Worm (Caenorhabditis elegans) whole organism, L1 larva: ENCODE data around the gene meg-2.

Experiments
- C04F5.9 ChIP-seq: sonication (generic microtip); optimal IDR thresholded peaks from 2 replicates; lab custom pipeline; 2016; ENCODE audit warnings: missing genetic modification characterization, missing compliant biosample characterization
- C16A3.4 ChIP-seq: fragments of 150-350 bp; optimal IDR thresholded peaks from 2 replicates; lab custom pipeline; 2014; ENCODE audit warnings: missing biosample characterization, missing genetic modification characterization
- C34B4.2 ChIP-seq: sonication (generic microtip); optimal IDR thresholded peaks from 2 replicates; lab custom pipeline; 2017; ENCODE audit warnings: mild to moderate bottlenecking, missing genetic modification characterization, missing compliant biosample characterization
- Y116A8C.19 ChIP-seq: sonication (generic microtip); optimal IDR thresholded peaks from 2 replicates; lab custom pipeline; 2016; ENCODE audit warnings: missing compliant biosample characterization, missing genetic modification characterization, borderline replicate concordance
- aha-1 ChIP-seq: fragments of 150-350 bp; optimal IDR thresholded peaks from 2 replicates; lab custom pipeline; 2014; ENCODE audit warnings: missing biosample characterization, missing genetic modification characterization
- aly-2 ChIP-seq: fragments of 150-350 bp; optimal IDR thresholded peaks from 2 replicates; lab custom pipeline; 2014; ENCODE audit warnings: missing biosample characterization, missing genetic modification characterization
- ama-1 ChIP-seq: fragments of 150-350 bp; optimal IDR thresholded peaks from 2 replicates; lab custom pipeline; 2014
- ceh-63 ChIP-seq: fragments of 200-800 bp; sonication (Bioruptor generic); optimal IDR thresholded peaks from 2 replicates; lab custom pipeline; 2018; ENCODE audit warnings: mild to moderate bottlenecking, missing genetic modification characterization, missing compliant biosample characterization
- ceh-8 ChIP-seq: fragments of 200-800 bp; sonication (Bioruptor generic); optimal IDR thresholded peaks from 2 replicates; lab custom pipeline; 2018; ENCODE audit warnings: mild to moderate bottlenecking, missing genetic modification characterization, moderate library complexity, missing compliant biosample characterization
- ceh-82 ChIP-seq, 3 experiments: fragments of 150-350 bp in 1 of 3; sonication (generic microtip) in 2 of 3; optimal IDR thresholded peaks; 2 replicates each; lab custom pipeline; 2014 to 2017; ENCODE audit warnings: missing biosample characterization in 3 of 3, missing genetic modification characterization in 3 of 3
- ceh-88 ChIP-seq: fragments of 200-800 bp; sonication (Bioruptor generic); IDR thresholded peaks from 2 replicates; pipeline ENCODE4 v1.3.6; 2022; ENCODE audit warnings: missing genetic modification characterization, missing compliant biosample characterization
- ceh-90 ChIP-seq: sonication (generic microtip); optimal IDR thresholded peaks from 2 replicates; lab custom pipeline; 2016; ENCODE audit warnings: missing genetic modification characterization, missing compliant biosample characterization
- efl-1 ChIP-seq, 4 experiments: fragments of 150-350 bp; optimal IDR thresholded peaks in 3 of 4; peaks in 1 of 4; 1 replicate in 1 of 4; 2 replicates in 3 of 4; lab custom pipeline; 2014; ENCODE audit warnings: missing biosample characterization in 2 of 4, missing genetic modification characterization in 2 of 4, missing genetic modification reagents in 2 of 4
- efl-3 ChIP-seq: fragments of 200-800 bp; sonication (Bioruptor generic); optimal IDR thresholded peaks from 2 replicates; lab custom pipeline; 2018; ENCODE audit warnings: mild to moderate bottlenecking, missing genetic modification characterization, missing compliant biosample characterization
- egl-13 ChIP-seq: sonication (generic microtip); optimal IDR thresholded peaks from 2 replicates; lab custom pipeline; 2016; ENCODE audit warnings: missing genotype, missing genetic modification reagents, missing genetic modification characterization, missing compliant biosample characterization
- elt-2 ChIP-seq: sonication (generic microtip); optimal IDR thresholded peaks from 2 replicates; lab custom pipeline; 2016; ENCODE audit warnings: missing genetic modification characterization, mild to moderate bottlenecking, inconsistent platforms, missing compliant biosample characterization, missing genetic modification reagents
- elt-3 ChIP-seq, 6 experiments: fragments of 150-350 bp in 1 of 6; sonication (generic microtip); optimal IDR thresholded peaks; 2 replicates each; lab custom pipeline; 2017 to 2018; ENCODE audit warnings: missing biosample characterization in 6 of 6, missing genetic modification characterization in 6 of 6, inconsistent platforms in 1 of 6
- fkh-10 ChIP-seq: sonication (generic microtip); optimal IDR thresholded peaks from 2 replicates; lab custom pipeline; 2017; ENCODE audit warnings: missing biosample characterization, missing genetic modification reagents, missing genetic modification characterization
- fkh-4 ChIP-seq: sonication (generic microtip); optimal IDR thresholded peaks from 2 replicates; lab custom pipeline; 2016; ENCODE audit warnings: missing compliant biosample characterization, missing genetic modification characterization, borderline replicate concordance
- grh-1 ChIP-seq: fragments of 200-800 bp; sonication (Bioruptor generic); IDR thresholded peaks from 2 replicates; pipeline ENCODE4 v1.3.6; 2022; ENCODE audit warnings: missing genetic modification reagents, missing genetic modification characterization, missing compliant biosample characterization
- hlh-17 ChIP-seq: fragments of 200-800 bp; sonication (Bioruptor generic); optimal IDR thresholded peaks from 2 replicates; lab custom pipeline; 2018; ENCODE audit warnings: missing genetic modification characterization, mild to moderate bottlenecking, missing compliant biosample characterization, moderate library complexity, borderline replicate concordance
- hlh-4 ChIP-seq: sonication (generic microtip); optimal IDR thresholded peaks from 2 replicates; lab custom pipeline; 2016; ENCODE audit warnings: mild to moderate bottlenecking, missing genetic modification characterization, missing compliant biosample characterization
- hpl-2 ChIP-seq: fragments of 150-350 bp; optimal IDR thresholded peaks from 2 replicates; lab custom pipeline; 2014; ENCODE audit warnings: missing biosample characterization, missing genetic modification reagents, missing genetic modification characterization
- jun-1 ChIP-seq: fragments of 150-350 bp; optimal IDR thresholded peaks from 2 replicates; lab custom pipeline; 2014; ENCODE audit warnings: missing biosample characterization, missing genetic modification reagents, missing genetic modification characterization
- lin-13 ChIP-seq: fragments of 150-350 bp; optimal IDR thresholded peaks from 2 replicates; lab custom pipeline; 2014; ENCODE audit warnings: missing biosample characterization, missing genetic modification reagents, missing genetic modification characterization
- lin-39 ChIP-seq: fragments of 150-350 bp; optimal IDR thresholded peaks from 2 replicates; lab custom pipeline; 2014; ENCODE audit warnings: missing biosample characterization, missing genetic modification reagents, missing genetic modification characterization
- lir-3 ChIP-seq: sonication (generic microtip); optimal IDR thresholded peaks from 2 replicates; lab custom pipeline; 2016; ENCODE audit warnings: mild to moderate bottlenecking, missing genetic modification characterization, moderate library complexity, missing compliant biosample characterization; ENCODE audit not compliant: poor library complexity
- lsy-2 ChIP-seq, 2 experiments: fragments of 150-350 bp; optimal IDR thresholded peaks; 2 replicates each; lab custom pipeline; 2014; ENCODE audit warnings: missing biosample characterization in 2 of 2, missing genetic modification characterization in 2 of 2
- mep-1 ChIP-seq: fragments of 150-350 bp; optimal IDR thresholded peaks from 2 replicates; lab custom pipeline; 2014; ENCODE audit warnings: missing biosample characterization, missing genetic modification characterization
- nhr-11 ChIP-seq: fragments of 150-350 bp; optimal IDR thresholded peaks from 2 replicates; lab custom pipeline; 2014; ENCODE audit warnings: missing biosample characterization, missing genetic modification characterization
- nhr-12 ChIP-seq: sonication (generic microtip); optimal IDR thresholded peaks from 2 replicates; lab custom pipeline; 2017; ENCODE audit warnings: missing biosample characterization, missing genetic modification characterization
- nhr-19 ChIP-seq: fragments of 200-800 bp; sonication (Bioruptor generic); conservative IDR thresholded peaks from 2 replicates; pipeline ENCODE4 v1.3.6; 2022; ENCODE audit warnings: missing genetic modification characterization, missing compliant biosample characterization
- nhr-20 ChIP-seq: sonication (generic microtip); optimal IDR thresholded peaks from 2 replicates; lab custom pipeline; 2016; ENCODE audit warnings: mild to moderate bottlenecking, missing genetic modification characterization, missing compliant biosample characterization
- nhr-237 ChIP-seq: fragments of 150-350 bp; optimal IDR thresholded peaks from 2 replicates; lab custom pipeline; 2014; ENCODE audit warnings: missing biosample characterization, missing genetic modification characterization
- nhr-47 ChIP-seq: sonication (generic microtip); optimal IDR thresholded peaks from 2 replicates; lab custom pipeline; 2016; ENCODE audit warnings: mild to moderate bottlenecking, missing genetic modification characterization, moderate library complexity, missing compliant biosample characterization
- nhr-71 ChIP-seq: sonication (generic microtip); optimal IDR thresholded peaks from 2 replicates; lab custom pipeline; 2016; ENCODE audit warnings: mild to moderate bottlenecking, missing genetic modification characterization, moderate library complexity, missing compliant biosample characterization
- nhr-77 ChIP-seq: fragments of 150-350 bp; optimal IDR thresholded peaks from 2 replicates; lab custom pipeline; 2014; ENCODE audit warnings: missing biosample characterization, missing genetic modification characterization
- nhr-84 ChIP-seq: sonication (generic microtip); optimal IDR thresholded peaks from 2 replicates; lab custom pipeline; 2017; ENCODE audit warnings: missing biosample characterization, missing genetic modification characterization
- nhr-85 ChIP-seq: sonication (generic microtip); peaks from one replicate; lab custom pipeline; 2016; ENCODE audit warnings: missing genetic modification characterization, inconsistent platforms, missing compliant biosample characterization
- pag-3 ChIP-seq: sonication (generic microtip); optimal IDR thresholded peaks from 2 replicates; lab custom pipeline; 2017; ENCODE audit warnings: missing genetic modification characterization, mild to moderate bottlenecking, missing compliant biosample characterization, antibody characterized with exemption, borderline replicate concordance; ENCODE audit not compliant: insufficient read depth
- pqm-1 ChIP-seq: sonication (generic microtip); optimal IDR thresholded peaks from 3 replicates; lab custom pipeline; 2017; ENCODE audit warnings: missing biosample characterization, missing genetic modification characterization
- skn-1 ChIP-seq: fragments of 150-350 bp; optimal IDR thresholded peaks from 2 replicates; lab custom pipeline; 2014; ENCODE audit warnings: missing biosample characterization, missing genetic modification characterization
- sox-4 ChIP-seq: sonication (generic microtip); optimal IDR thresholded peaks from 2 replicates; lab custom pipeline; 2016; ENCODE audit warnings: missing genetic modification characterization, missing compliant biosample characterization
- sptf-1 ChIP-seq: fragments of 150-350 bp; optimal IDR thresholded peaks from 2 replicates; lab custom pipeline; 2014; ENCODE audit warnings: missing biosample characterization, missing genetic modification characterization
- sup-37 ChIP-seq: fragments of 200-800 bp; sonication (Bioruptor generic); optimal IDR thresholded peaks from 2 replicates; lab custom pipeline; 2018; ENCODE audit warnings: mild to moderate bottlenecking, missing genetic modification characterization, missing compliant biosample characterization
- swsn-7 ChIP-seq: sonication (generic microtip); optimal IDR thresholded peaks from 2 replicates; lab custom pipeline; 2016; ENCODE audit warnings: missing genetic modification characterization, missing compliant biosample characterization
- tbx-2 ChIP-seq: sonication (generic microtip); optimal IDR thresholded peaks from 2 replicates; lab custom pipeline; 2016; ENCODE audit warnings: missing genetic modification characterization, missing compliant biosample characterization
- unc-30 ChIP-seq: sonication (generic microtip); optimal IDR thresholded peaks from 2 replicates; lab custom pipeline; 2017; ENCODE audit warnings: missing biosample characterization, missing genetic modification characterization
- unc-62 ChIP-seq: fragments of 150-350 bp; optimal IDR thresholded peaks from 2 replicates; lab custom pipeline; 2014; ENCODE audit warnings: missing biosample characterization, missing genetic modification reagents, missing genetic modification characterization
- unc-86 ChIP-seq: sonication (generic microtip); optimal IDR thresholded peaks from 2 replicates; lab custom pipeline; 2016; ENCODE audit warnings: missing genetic modification characterization, missing compliant biosample characterization
- zag-1 ChIP-seq: fragments of 150-350 bp; optimal IDR thresholded peaks from 2 replicates; lab custom pipeline; 2014; ENCODE audit warnings: missing biosample characterization, missing genetic modification characterization
- zip-4 ChIP-seq: fragments of 200-800 bp; sonication (Bioruptor generic); optimal IDR thresholded peaks from 2 replicates; lab custom pipeline; 2018; ENCODE audit warnings: mild to moderate bottlenecking, missing genetic modification characterization, moderate library complexity, missing compliant biosample characterization
- ztf-11 ChIP-seq, 2 experiments: sonication (generic microtip); optimal IDR thresholded peaks; 2 replicates each; lab custom pipeline; 2016 to 2017; ENCODE audit warnings: missing genetic modification characterization in 2 of 2, missing biosample characterization in 1 of 2, missing compliant biosample characterization in 1 of 2

Gene meg-2

ce11 chrX:13973769-13974168 lies 47.8 kb upstream of the meg-2 start (continued):
- TF ChIP-seq unc-62 (no peak), grh-1 (GFP tag; lab: Robert Waterston, UW) (no peak), nhr-19 (GFP tag; lab: Robert Waterston, UW) (peak; percentile 83), fkh-4 (tag; lab: Kevin White, UChicago) (peak; percentile 56), ceh-88 (no peak), unc-86 (peak; percentile 16), C16A3.4 (tag; lab: Kevin White, UChicago) (peak; percentile 5), efl-3 (GFP tag; lab: Kevin White, UChicago) (no peak), nhr-85 (tag; lab: Kevin White, UChicago) (no peak), ceh-8 (GFP tag; lab: Kevin White, UChicago) (no peak), nhr-77 (tag; lab: Kevin White, UChicago) (no peak), nhr-12 (no peak), jun-1 (no peak), lin-13 (GFP tag; lab: Kevin White, UChicago) (peak; percentile 45), egl-13 (tag; lab: Kevin White, UChicago) (peak; percentile 18), sptf-1 (tag; lab: Kevin White, UChicago) (no peak), hlh-4 (tag; lab: Kevin White, UChicago) (no peak), nhr-11 (tag; lab: Kevin White, UChicago) (no peak), elt-3 (tag; optimal IDR thresholded peaks at IDR 0.05; lab: Kevin White, UChicago) (no peak), mep-1 (tag; lab: Kevin White, UChicago) (peak; percentile 61), ceh-82 (tag; optimal IDR thresholded peaks at IDR 0.05; lab: Kevin White, UChicago) (peak in 1 of 3 experiments; percentile 61), zag-1 (no peak), tbx-2 (tag; lab: Kevin White, UChicago) (peak; percentile 59), swsn-7 (tag; lab: Kevin White, UChicago) (peak; percentile 58), skn-1 (tag; lab: Kevin White, UChicago) (peak; percentile 27), ztf-11 (tag; optimal IDR thresholded peaks at IDR 0.05; lab: Kevin White, UChicago) (no peak), sup-37 (GFP tag; lab: Kevin White, UChicago) (no peak), nhr-71 (tag; lab: Kevin White, UChicago) (peak; percentile 80), lsy-2 (tag; optimal IDR thresholded peaks at IDR 0.05; lab: Kevin White, UChicago) (peak; percentile 38 to 55), C04F5.9 (tag; lab: Kevin White, UChicago) (no peak), nhr-237 (no peak), hpl-2 (GFP tag; lab: Kevin White, UChicago) (no peak), ceh-63 (GFP tag; lab: Kevin White, UChicago) (no peak), lin-39 (peak; percentile 11), sox-4 (tag; lab: Kevin White, UChicago) (peak; percentile 21), C34B4.2 (no peak), lir-3 (tag; lab: Kevin White, UChicago) (no peak), hlh-17 (no peak), pag-3 (no peak), elt-2 (tag; lab: Kevin White, UChicago) (no peak), fkh-10 (peak; percentile 27), zip-4 (GFP tag; lab: Kevin White, UChicago) (no peak), pqm-1 (no peak), aha-1 (tag; lab: Kevin White, UChicago) (no peak), efl-1 (optimal IDR thresholded peaks at IDR 0.05; lab: Kevin White, UChicago) (no peak), efl-1 (GFP tag; optimal IDR thresholded peaks at IDR 0.05 in 1 of 2; lab: Kevin White, UChicago) (no peak), nhr-84 (tag; lab: Kevin White, UChicago) (no peak), nhr-47 (tag; lab: Kevin White, UChicago) (peak; percentile 63), ama-1 (no peak), aly-2 (tag; lab: Kevin White, UChicago) (no peak), Y116A8C.19 (no peak), ceh-90 (tag; lab: Kevin White, UChicago) (no peak), unc-30 (tag; lab: Kevin White, UChicago) (no peak), nhr-20 (tag; lab: Kevin White, UChicago) (peak; percentile 63)
